Worm (Caenorhabditis elegans) whole organism, L4 larva: ENCODE data around the gene cyp-35B3.

ENCODE experiments used
- D1046.2 ChIP-seq: fragments of 200-800 bp; sonication (Bioruptor generic); IDR thresholded peaks from 2 replicates; pipeline ENCODE4 v1.3.6; 2022; ENCODE audit warnings: missing genetic modification characterization, missing compliant biosample characterization
- F10B5.3 ChIP-seq: sonication (generic microtip); optimal IDR thresholded peaks from 2 replicates; lab custom pipeline; 2016; ENCODE audit warnings: mild to moderate bottlenecking, missing genetic modification characterization, missing compliant biosample characterization
- F26F4.8 ChIP-seq: fragments of 200-800 bp; sonication (Bioruptor generic); conservative IDR thresholded peaks from 2 replicates; pipeline ENCODE4 v1.3.6; 2022; ENCODE audit warnings: missing genetic modification characterization, missing compliant biosample characterization
- F37D6.2 ChIP-seq: sonication (generic microtip); optimal IDR thresholded peaks from 2 replicates; lab custom pipeline; 2016; ENCODE audit warnings: mild to moderate bottlenecking, missing genetic modification characterization, missing compliant biosample characterization
- Y5F2A.4 ChIP-seq: fragments of 200-800 bp; sonication (Bioruptor generic); optimal IDR thresholded peaks from 2 replicates; lab custom pipeline; 2018; ENCODE audit warnings: mild to moderate bottlenecking, missing genetic modification characterization, missing compliant biosample characterization
- ZK337.2 ChIP-seq: fragments of 200-800 bp; sonication (Bioruptor generic); IDR thresholded peaks from 2 replicates; pipeline ENCODE4 v1.3.6; 2022; ENCODE audit warnings: missing genetic modification reagents, missing genetic modification characterization, missing compliant biosample characterization
- ama-1 ChIP-seq: fragments of 150-350 bp; optimal IDR thresholded peaks from 2 replicates; lab custom pipeline; 2014; ENCODE audit warnings: inconsistent platforms, mixed read lengths
- ceh-44 ChIP-seq: fragments of 200-800 bp; sonication (Bioruptor generic); IDR thresholded peaks from 2 replicates; pipeline ENCODE4 v1.3.6; 2022; ENCODE audit warnings: missing genetic modification reagents, missing genetic modification characterization, missing compliant biosample characterization
- ctbp-1 ChIP-seq: fragments of 200-800 bp; sonication (Bioruptor generic); IDR thresholded peaks from 2 replicates; pipeline ENCODE4 v1.3.6; 2022; ENCODE audit warnings: missing genetic modification reagents, missing genetic modification characterization, missing compliant biosample characterization
- daf-16 ChIP-seq, 3 experiments: sonication (generic microtip); optimal IDR thresholded peaks; 2 replicates each; lab custom pipeline; 2016 to 2017; ENCODE audit warnings: missing genetic modification characterization in 3 of 3, missing genetic modification reagents in 3 of 3, mild to moderate bottlenecking in 2 of 3, missing compliant biosample characterization in 2 of 3, missing biosample characterization in 1 of 3, moderate library complexity in 1 of 3
- dmd-9 ChIP-seq: fragments of 200-800 bp; sonication (Bioruptor generic); IDR thresholded peaks from 2 replicates; pipeline ENCODE4 v1.3.6; 2022; ENCODE audit warnings: missing genetic modification reagents, missing genetic modification characterization, missing compliant biosample characterization
- dve-1 ChIP-seq: sonication (generic microtip); optimal IDR thresholded peaks from 2 replicates; lab custom pipeline; 2017; ENCODE audit warnings: antibody characterized with exemption, mild to moderate bottlenecking, missing genetic modification characterization, missing compliant biosample characterization; ENCODE audit not compliant: insufficient read depth
- egl-27 ChIP-seq: sonication (generic microtip); optimal IDR thresholded peaks from 3 replicates; lab custom pipeline; 2017; ENCODE audit warnings: missing biosample characterization, missing genetic modification reagents, missing genetic modification characterization
- gei-8 ChIP-seq: fragments of 200-800 bp; sonication (Bioruptor generic); optimal IDR thresholded peaks from 2 replicates; lab custom pipeline; 2018; ENCODE audit warnings: mild to moderate bottlenecking, missing genetic modification characterization, missing compliant biosample characterization
- hlh-11 ChIP-seq: fragments of 200-800 bp; sonication (Bioruptor generic); optimal IDR thresholded peaks from 2 replicates; lab custom pipeline; 2018; ENCODE audit warnings: mild to moderate bottlenecking, missing genetic modification characterization, missing compliant biosample characterization
- hlh-30 ChIP-seq: sonication (generic microtip); optimal IDR thresholded peaks from 2 replicates; lab custom pipeline; 2017; ENCODE audit warnings: antibody characterized with exemption, mild to moderate bottlenecking, missing genetic modification characterization, missing compliant biosample characterization; ENCODE audit not compliant: insufficient read depth
- hmg-1.1 ChIP-seq: fragments of 200-800 bp; sonication (Bioruptor generic); IDR thresholded peaks from 2 replicates; pipeline ENCODE4 v1.3.6; 2022; ENCODE audit warnings: missing genetic modification reagents, missing genetic modification characterization, missing compliant biosample characterization
- lir-3 ChIP-seq: sonication (generic microtip); optimal IDR thresholded peaks from 2 replicates; lab custom pipeline; 2016; ENCODE audit warnings: mild to moderate bottlenecking, missing genetic modification characterization, missing compliant biosample characterization
- mdt-29 ChIP-seq: fragments of 200-800 bp; sonication (Bioruptor generic); IDR thresholded peaks from 2 replicates; pipeline ENCODE4 v1.3.6; 2022; ENCODE audit warnings: missing genetic modification reagents, missing genetic modification characterization, missing compliant biosample characterization
- mes-2 ChIP-seq: sonication (generic microtip); optimal IDR thresholded peaks from 2 replicates; lab custom pipeline; 2016; ENCODE audit warnings: missing genotype, mild to moderate bottlenecking, missing genetic modification characterization, missing compliant biosample characterization; ENCODE audit not compliant: poor library complexity, severe bottlenecking
- nhr-111 ChIP-seq: fragments of 200-800 bp; sonication (Bioruptor generic); optimal IDR thresholded peaks from 2 replicates; lab custom pipeline; 2018; ENCODE audit warnings: mild to moderate bottlenecking, missing genetic modification characterization, missing compliant biosample characterization
- nhr-28 ChIP-seq: fragments of 150-350 bp; optimal IDR thresholded peaks from 2 replicates; lab custom pipeline; 2014; ENCODE audit warnings: missing biosample characterization, missing genetic modification characterization
- nhr-41 ChIP-seq: fragments of 200-800 bp; sonication (Bioruptor generic); IDR thresholded peaks from 2 replicates; pipeline ENCODE4 v1.3.6; 2022; ENCODE audit warnings: missing genetic modification reagents, missing genetic modification characterization, missing compliant biosample characterization
- nhr-42 ChIP-seq: fragments of 200-800 bp; sonication (Bioruptor generic); IDR thresholded peaks from 2 replicates; pipeline ENCODE4 v1.3.6; 2022; ENCODE audit warnings: missing genetic modification characterization, missing compliant biosample characterization
- nhr-48 ChIP-seq: sonication (generic microtip); optimal IDR thresholded peaks from 2 replicates; lab custom pipeline; 2016; ENCODE audit warnings: mild to moderate bottlenecking, missing genetic modification characterization, missing compliant biosample characterization
- nhr-77 ChIP-seq: fragments of 150-350 bp; optimal IDR thresholded peaks from 2 replicates; lab custom pipeline; 2014; ENCODE audit warnings: missing biosample characterization, missing genetic modification characterization
- pha-4 ChIP-seq, 2 experiments: fragments of 150-350 bp in 1 of 2; fragments of 200-800 bp in 1 of 2; sonication (Bioruptor generic) in 1 of 2; IDR thresholded peaks in 1 of 2; optimal IDR thresholded peaks in 1 of 2; 2 replicates each; pipeline versions ENCODE4 v1.3.6 to Lab custom; 2014 to 2022; ENCODE audit warnings: missing genetic modification characterization in 2 of 2, missing genetic modification reagents in 2 of 2, missing biosample characterization in 1 of 2, missing compliant biosample characterization in 1 of 2
- pqm-1 ChIP-seq: sonication (generic microtip); optimal IDR thresholded peaks from 2 replicates; lab custom pipeline; 2017; ENCODE audit warnings: missing biosample characterization, missing genetic modification characterization
- tra-1 ChIP-seq: fragments of 200-800 bp; sonication (Bioruptor generic); IDR thresholded peaks from 2 replicates; pipeline ENCODE4 v1.3.6; 2022; ENCODE audit warnings: missing genetic modification reagents, missing genetic modification characterization, missing compliant biosample characterization
- unc-130 ChIP-seq: sonication (generic microtip); optimal IDR thresholded peaks from 2 replicates; lab custom pipeline; 2016; ENCODE audit warnings: missing genetic modification reagents, missing genetic modification characterization, missing compliant biosample characterization
- unc-62 ChIP-seq, 3 experiments: fragments of 150-350 bp in 1 of 3; sonication (generic microtip); optimal IDR thresholded peaks in 2 of 3; peaks in 1 of 3; 1 replicate in 1 of 3; 2 replicates in 2 of 3; lab custom pipeline; 2014 to 2017; ENCODE audit warnings: missing biosample characterization in 3 of 3, missing genetic modification characterization in 3 of 3, missing genetic modification reagents in 3 of 3, missing genotype in 1 of 3
- zag-1 ChIP-seq: fragments of 150-350 bp; optimal IDR thresholded peaks from 2 replicates; lab custom pipeline; 2014; ENCODE audit warnings: missing biosample characterization, missing genetic modification characterization
- zip-2 ChIP-seq: fragments of 150-350 bp; optimal IDR thresholded peaks from 2 replicates; lab custom pipeline; 2014; ENCODE audit warnings: missing biosample characterization, missing genetic modification characterization
- ztf-11 ChIP-seq: fragments of 150-350 bp; optimal IDR thresholded peaks from 2 replicates; lab custom pipeline; 2014; ENCODE audit warnings: missing biosample characterization, missing genetic modification characterization

The cyp-35B3 gene

ce11 chrV:3970410-3970809 is 25.3 kb downstream of the cyp-35B3 start, which contains the start of gene cyp-34A9 (continued):
- TF ChIP-seq zag-1 (no peak), nhr-42 (GFP tag; lab: Robert Waterston, UW) (0 out of 2 replicates have a peak, but pooled peaks have one; percentile 21), dmd-9 (GFP tag; lab: Robert Waterston, UW) (no peak), nhr-77 (tag; lab: Kevin White, UChicago) (peak; percentile 99), F26F4.8 (GFP tag; lab: Robert Waterston, UW) (no peak), nhr-111 (GFP tag; lab: Kevin White, UChicago) (no peak), D1046.2 (GFP tag; lab: Robert Waterston, UW) (no peak), zip-2 (tag; lab: Kevin White, UChicago) (no peak), hlh-11 (tag; lab: Kevin White, UChicago) (peak; percentile 56), tra-1 (GFP tag; lab: Robert Waterston, UW) (no peak), ZK337.2 (GFP tag; lab: Robert Waterston, UW) (no peak), hmg-1.1 (GFP tag; lab: Robert Waterston, UW) (no peak), nhr-41 (GFP tag; lab: Robert Waterston, UW) (no peak), dve-1 (tag; lab: Kevin White, UChicago) (peak; percentile 75), F37D6.2 (no peak), mes-2 (no peak), F10B5.3 (tag; lab: Kevin White, UChicago) (no peak), mdt-29 (GFP tag; lab: Robert Waterston, UW) (no peak), pqm-1 (tag; lab: Kevin White, UChicago) (peak; percentile 64), Y5F2A.4 (no peak), ama-1 (lab: Kevin White, UChicago) (no peak)

- TF ChIP-seq lir-3 (tag; lab: Kevin White, UChicago) (no peak), nhr-77 (tag; lab: Kevin White, UChicago) (peak; percentile 73), unc-62 (GFP tag; optimal IDR thresholded peaks at IDR 0.05 in 1 of 2; lab: Kevin White, UChicago) (peak in 1 of 2 experiments; percentile 43), unc-62 (tag; optimal IDR thresholded peaks at IDR 0.05; lab: Kevin White, UChicago) (no peak), pha-4 (GFP tag; IDR thresholded peaks at IDR 0.05; lab: Robert Waterston, UW) (no peak), pha-4 (tag; optimal IDR thresholded peaks at IDR 0.05; lab: Kevin White, UChicago) (no peak), daf-16 (GFP tag; optimal IDR thresholded peaks at IDR 0.05; lab: Kevin White, UChicago) (no peak), daf-16 (tag; optimal IDR thresholded peaks at IDR 0.05; lab: Kevin White, UChicago) (peak; percentile 13), ztf-11 (tag; lab: Kevin White, UChicago) (no peak), ceh-44 (GFP tag; lab: Robert Waterston, UW) (no peak), nhr-28 (tag; lab: Kevin White, UChicago) (peak; percentile 73)
Measured at ce11 chrV:3972846-3973245, 27.7 kb downstream of the cyp-35B3 start, which contains the start of gene cyp-34A10. Gene cyp-34A10 (minus strand): TSS chrV:3972991.

- TF ChIP-seq gei-8 (GFP tag; lab: Kevin White, UChicago) (no peak), lir-3 (tag; lab: Kevin White, UChicago) (no peak), zip-2 (tag; lab: Kevin White, UChicago) (no peak), pqm-1 (tag; lab: Kevin White, UChicago) (no peak), ctbp-1 (no peak), pha-4 (GFP tag; IDR thresholded peaks at IDR 0.05; lab: Robert Waterston, UW) (no peak), pha-4 (tag; optimal IDR thresholded peaks at IDR 0.05; lab: Kevin White, UChicago) (no peak), unc-130 (no peak), hlh-30 (no peak), egl-27 (no peak), nhr-48 (tag; lab: Kevin White, UChicago) (no peak), daf-16 (GFP tag; optimal IDR thresholded peaks at IDR 0.05; lab: Kevin White, UChicago) (no peak), daf-16 (tag; optimal IDR thresholded peaks at IDR 0.05; lab: Kevin White, UChicago) (no peak)
Measured at ce11 chrV:3974361-3974760, 29.2 kb downstream of the cyp-35B3 start, which contains the start of gene str-82. Gene str-82 (plus strand): TSS chrV:3974661.
